Fruit fly (Drosophila melanogaster) whole organism, wandering third instar larva: ENCODE data around the gene CG2233.

Experiments used
- Abd-B ChIP-seq: fragments of >200 bp; optimal IDR thresholded peaks from 2 replicates; lab custom pipeline; 2017; ENCODE audit warnings: missing biosample characterization, missing genetic modification characterization
- CG32264 ChIP-seq: fragments of 200-800 bp; sonication (Bioruptor generic); optimal IDR thresholded peaks from 2 replicates; lab custom pipeline; 2016; ENCODE audit warnings: missing biosample characterization, missing genetic modification characterization
- CrebA ChIP-seq: fragments of 200-800 bp; sonication (Bioruptor generic); optimal IDR thresholded peaks from 2 replicates; lab custom pipeline; 2016; ENCODE audit warnings: missing biosample characterization, mild to moderate bottlenecking, missing genetic modification characterization, borderline replicate concordance
- Dif ChIP-seq: fragments of 200-275, 200-300 bp; sonication (Bioruptor generic); optimal IDR thresholded peaks from 2 replicates; lab custom pipeline; 2018; ENCODE audit warnings: missing biosample characterization, missing genetic modification characterization; ENCODE audit not compliant: partially characterized antibody
- GATAd ChIP-seq: sonication (Bioruptor generic); optimal IDR thresholded peaks from 2 replicates; lab custom pipeline; 2016; ENCODE audit warnings: missing biosample characterization, missing genetic modification characterization
- Hr83 ChIP-seq: fragments of 200-300 bp; sonication (Bioruptor generic); optimal IDR thresholded peaks from 2 replicates; lab custom pipeline; 2016; ENCODE audit warnings: missing biosample characterization, mild to moderate bottlenecking, missing genetic modification characterization, moderate library complexity; ENCODE audit not compliant: poor library complexity, severe bottlenecking
- Jra ChIP-seq: sonication (Bioruptor generic); optimal IDR thresholded peaks from 2 replicates; lab custom pipeline; 2016; ENCODE audit warnings: missing biosample characterization, missing genetic modification characterization
- N ChIP-seq: fragments of >200 bp; optimal IDR thresholded peaks from 2 replicates; lab custom pipeline; 2018; ENCODE audit warnings: missing biosample characterization, missing external identifiers, missing genetic modification characterization
- Rel ChIP-seq, 2 experiments: fragments of 200-800 bp; sonication (Bioruptor generic) in 1 of 2; optimal IDR thresholded peaks; 2 replicates in 1 of 2; 3 replicates in 1 of 2; lab custom pipeline; 2016 to 2019; ENCODE audit warnings: mild to moderate bottlenecking in 2 of 2, missing biosample characterization in 2 of 2, missing genetic modification characterization in 2 of 2, moderate library complexity in 1 of 2
- Sp1 ChIP-seq: fragments of 200-800 bp; sonication (Bioruptor generic); optimal IDR thresholded peaks from 3 replicates; lab custom pipeline; 2019; ENCODE audit warnings: missing biosample characterization, mild to moderate bottlenecking, missing genetic modification characterization, moderate library complexity
- Vsx2 ChIP-seq: fragments of 200-300, 225-300 bp; sonication (Bioruptor generic); optimal IDR thresholded peaks from 2 replicates; lab custom pipeline; 2018; ENCODE audit warnings: missing biosample characterization, missing genetic modification characterization; ENCODE audit not compliant: partially characterized antibody
- br ChIP-seq: fragments of 200-800 bp; sonication (Bioruptor generic); optimal IDR thresholded peaks from 2 replicates; lab custom pipeline; 2016; ENCODE audit warnings: missing biosample characterization, missing genetic modification characterization
- brk ChIP-seq: fragments of 200-800 bp; sonication (Bioruptor generic); optimal IDR thresholded peaks from 2 replicates; lab custom pipeline; 2016; ENCODE audit warnings: missing biosample characterization, mild to moderate bottlenecking, missing genetic modification characterization
- dl ChIP-seq, 2 experiments: fragments of 175-275, 200-275 bp in 1 of 2; fragments of 200-275 bp in 1 of 2; sonication (Bioruptor generic); optimal IDR thresholded peaks; lab custom pipeline; 2018; ENCODE audit warnings: mild to moderate bottlenecking in 2 of 2, missing biosample characterization in 2 of 2, missing genetic modification characterization in 2 of 2, moderate library complexity in 2 of 2; ENCODE audit not compliant: partially characterized antibody in 2 of 2, insufficient read depth in 1 of 2
- dmrt93B ChIP-seq: fragments of 200-800 bp; sonication (Bioruptor generic); optimal IDR thresholded peaks from 2 replicates; lab custom pipeline; 2018; ENCODE audit warnings: missing biosample characterization, mild to moderate bottlenecking, missing genetic modification characterization
- ey ChIP-seq: fragments of 200-800 bp; sonication (Bioruptor generic); optimal IDR thresholded peaks from 2 replicates; lab custom pipeline; 2016; ENCODE audit warnings: missing biosample characterization, missing genetic modification characterization
- foxo ChIP-seq, 2 experiments: fragments of 200-800 bp; sonication (Bioruptor generic); optimal IDR thresholded peaks; 2 replicates in 1 of 2; 3 replicates in 1 of 2; lab custom pipeline; 2016 to 2017; ENCODE audit warnings: missing biosample characterization in 2 of 2, missing genetic modification characterization in 2 of 2
- h ChIP-seq: fragments of 200-800 bp; sonication (Bioruptor generic); optimal IDR thresholded peaks from 3 replicates; lab custom pipeline; 2016; ENCODE audit warnings: missing biosample characterization, mild to moderate bottlenecking, missing genetic modification characterization
- jim ChIP-seq: fragments of 175-275, 200-325 bp; sonication (Bioruptor generic); optimal IDR thresholded peaks from 2 replicates; lab custom pipeline; 2016; ENCODE audit warnings: missing biosample characterization, mild to moderate bottlenecking, missing genetic modification characterization
- lola ChIP-seq: fragments of >200 bp; optimal IDR thresholded peaks from 2 replicates; lab custom pipeline; 2017; ENCODE audit warnings: missing biosample characterization, missing genetic modification characterization
- pan ChIP-seq: fragments of >200 bp; optimal IDR thresholded peaks from 2 replicates; lab custom pipeline; 2017
- psq ChIP-seq: fragments of 200-800 bp; sonication (Bioruptor generic); optimal IDR thresholded peaks from 3 replicates; lab custom pipeline; 2017; ENCODE audit warnings: missing biosample characterization, mild to moderate bottlenecking, missing genetic modification characterization, moderate library complexity
- rgr ChIP-seq: fragments of 200-800 bp; sonication (Bioruptor generic); optimal IDR thresholded peaks from 3 replicates; lab custom pipeline; 2016; ENCODE audit warnings: missing biosample characterization, mild to moderate bottlenecking, missing genetic modification characterization
- sage ChIP-seq: fragments of 200-800 bp; sonication (Bioruptor generic); optimal IDR thresholded peaks from 2 replicates; lab custom pipeline; 2016; ENCODE audit warnings: missing biosample characterization, mild to moderate bottlenecking, missing genetic modification characterization
- sv ChIP-seq: fragments of 200-800 bp; sonication (Bioruptor generic); optimal IDR thresholded peaks from 3 replicates; lab custom pipeline; 2016; ENCODE audit warnings: missing biosample characterization, missing genetic modification characterization
- usp ChIP-seq: fragments of >200 bp; optimal IDR thresholded peaks from 2 replicates; lab custom pipeline; 2017; ENCODE audit warnings: missing biosample characterization, missing genetic modification characterization
- woc ChIP-seq: sonication (Bioruptor generic); optimal IDR thresholded peaks from 2 replicates; lab custom pipeline; 2016; ENCODE audit warnings: missing biosample characterization, mild to moderate bottlenecking, missing genetic modification characterization

The CG2233 gene

DNA sequence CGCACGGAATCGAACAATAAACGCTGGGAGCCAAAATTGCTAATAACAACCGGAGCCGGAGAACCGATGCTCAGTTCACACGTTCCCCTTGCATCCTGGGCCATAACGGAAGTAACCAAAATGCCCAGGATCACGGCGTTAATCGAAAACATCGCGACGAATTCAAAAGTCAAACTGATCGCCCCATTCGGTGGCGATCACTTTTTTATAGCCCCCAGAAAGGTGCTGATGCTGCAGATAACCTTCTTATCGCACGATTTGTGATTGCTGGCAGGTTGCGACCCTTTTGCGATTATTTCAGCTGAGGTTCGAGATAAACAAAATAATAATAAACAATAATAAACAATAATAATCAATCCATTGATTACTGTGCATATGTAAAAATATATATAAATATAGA lies at the start of gene CG2233:
Gene CG2233 (minus strand): TSS at position 184 of the 400 bp plus-strand sequence.
- TF ChIP-seq dl (GFP tag; optimal IDR thresholded peaks at IDR 0.05; lab: Kevin White, UChicago; ENCODE audit: insufficient read depth in 1 of 2, partially characterized antibody in 2 of 2) (no peak), Rel (GFP tag; optimal IDR thresholded peaks at IDR 0.05; lab: Kevin White, UChicago) (no peak), Rel (tag; optimal IDR thresholded peaks at IDR 0.05; lab: Kevin White, UChicago) (peak; percentile 5)

DNA sequence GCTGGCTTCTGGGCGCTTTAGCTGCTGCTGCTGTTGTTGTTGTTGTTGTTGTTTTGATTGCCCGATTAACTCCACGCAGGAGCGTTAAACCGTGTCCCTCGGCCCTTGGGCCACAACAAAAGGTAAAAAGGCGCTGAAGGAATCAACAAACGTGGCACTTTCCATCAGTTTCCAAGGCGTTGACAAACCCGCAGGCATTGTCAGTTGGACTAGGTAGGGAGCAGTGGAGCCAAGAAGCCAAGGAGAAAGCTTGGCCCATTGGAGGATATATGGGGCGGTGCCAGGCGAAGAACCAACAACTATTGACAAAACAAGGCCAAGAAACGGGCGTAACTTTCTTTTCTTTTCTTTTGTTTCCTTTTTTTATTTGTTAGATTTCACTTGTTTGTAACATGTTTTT lies 49.8 kb upstream of the CG2233 start, which contains the start of gene CG2256:
Gene CG2256 (minus strand): TSS at position 101 of the 400 bp plus-strand sequence.
- no peak for TF ChIP-seq CG32264
- TF ChIP-seq Dif (GFP tag; lab: Kevin White, UChicago): no peak
- no peak for TF ChIP-seq rgr (GFP tag; lab: Kevin White, UChicago)
- TF ChIP-seq Abd-B (GFP tag; lab: Kevin White, UChicago): no peak
- TF ChIP-seq sage (GFP tag; lab: Kevin White, UChicago): no peak
- no peak for TF ChIP-seq GATAd
- no peak for TF ChIP-seq foxo (GFP tag; optimal IDR thresholded peaks at IDR 0.05; lab: Kevin White, UChicago)
- TF ChIP-seq, all 38 proteins: peak for 0

DNA sequence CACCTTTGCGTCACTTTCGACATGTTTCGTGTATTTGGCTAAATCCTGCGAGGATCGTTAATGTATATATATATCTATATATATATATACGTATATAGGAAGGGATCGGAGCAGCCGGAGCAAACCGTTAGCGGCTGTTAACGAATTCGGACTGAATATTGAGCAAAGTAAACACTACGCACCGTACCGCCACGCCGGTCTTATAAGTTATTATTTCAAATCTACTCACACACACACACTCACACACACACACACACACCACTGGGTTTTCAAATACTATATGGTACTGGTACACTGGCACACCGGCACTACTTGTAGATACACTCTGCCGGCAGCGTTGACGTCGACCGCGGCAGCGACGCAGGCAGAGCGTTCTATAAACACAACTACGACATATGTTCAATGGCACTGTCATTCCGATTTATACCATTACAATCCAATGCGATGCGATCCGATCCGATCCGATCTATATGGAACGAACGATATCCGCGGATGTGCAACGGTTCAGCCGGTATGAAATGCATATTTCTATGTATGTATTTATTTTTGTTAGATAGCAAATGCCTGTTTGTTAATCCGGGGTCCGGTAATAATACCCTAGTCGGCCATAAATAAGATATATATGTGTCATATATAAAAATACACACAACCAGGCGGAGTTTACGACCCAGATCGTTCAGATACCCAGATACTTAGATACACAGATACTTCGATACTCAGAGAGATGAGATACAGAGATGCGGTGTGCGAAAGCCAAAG lies 44.3 kb upstream of the CG2233 start, which contains the start of gene Ldsdh1:
Gene Ldsdh1 (minus strand): TSS at position 179 of the 759 bp plus-strand sequence.
- TF ChIP-seq CG32264 (no peak), h (GFP tag; lab: Kevin White, UChicago) (no peak), Dif (GFP tag; lab: Kevin White, UChicago) (no peak), dl (GFP tag; optimal IDR thresholded peaks at IDR 0.05; lab: Kevin White, UChicago; ENCODE audit: insufficient read depth in 1 of 2, partially characterized antibody in 2 of 2) (no peak), Hr83 (GFP tag; lab: Kevin White, UChicago) (no peak), Jra (GFP tag; lab: Kevin White, UChicago) (no peak), foxo (GFP tag; optimal IDR thresholded peaks at IDR 0.05; lab: Kevin White, UChicago) (no peak), sv (GFP tag; lab: Kevin White, UChicago) (no peak), Sp1 (GFP tag; lab: Kevin White, UChicago) (no peak), pan (lab: Kevin White, UChicago) (no peak), woc (GFP tag; lab: Kevin White, UChicago) (no peak)

DNA sequence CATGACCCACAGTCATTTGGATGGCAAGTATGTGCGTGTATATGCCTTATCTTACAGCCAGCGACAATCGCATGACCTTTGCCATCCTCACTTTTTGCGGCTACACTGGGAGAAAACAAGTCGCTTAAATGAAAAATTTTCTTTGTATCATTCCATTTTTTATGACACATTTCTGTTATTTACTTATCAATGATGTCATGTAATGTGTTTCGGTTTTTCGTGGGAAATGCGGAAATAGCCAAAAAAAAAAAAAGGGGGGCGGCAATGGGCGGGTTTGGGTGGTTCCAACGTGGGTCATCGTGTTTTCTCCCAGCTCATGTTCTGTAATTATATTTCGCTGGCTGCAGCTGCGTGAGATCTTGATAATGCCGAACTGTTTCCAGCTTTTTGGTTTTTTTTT lies 42.9 kb upstream of the CG2233 start:
- peak; percentile 0 for TF ChIP-seq h (GFP tag; lab: Kevin White, UChicago)
- no peak for TF ChIP-seq jim
- TF ChIP-seq foxo (GFP tag; optimal IDR thresholded peaks at IDR 0.05; lab: Kevin White, UChicago): peak in 1 of 2 experiments; percentile 30
- TF ChIP-seq usp (GFP tag; lab: Kevin White, UChicago): no peak
- peak; percentile 8 for TF ChIP-seq psq (GFP tag; lab: Kevin White, UChicago)

DNA sequence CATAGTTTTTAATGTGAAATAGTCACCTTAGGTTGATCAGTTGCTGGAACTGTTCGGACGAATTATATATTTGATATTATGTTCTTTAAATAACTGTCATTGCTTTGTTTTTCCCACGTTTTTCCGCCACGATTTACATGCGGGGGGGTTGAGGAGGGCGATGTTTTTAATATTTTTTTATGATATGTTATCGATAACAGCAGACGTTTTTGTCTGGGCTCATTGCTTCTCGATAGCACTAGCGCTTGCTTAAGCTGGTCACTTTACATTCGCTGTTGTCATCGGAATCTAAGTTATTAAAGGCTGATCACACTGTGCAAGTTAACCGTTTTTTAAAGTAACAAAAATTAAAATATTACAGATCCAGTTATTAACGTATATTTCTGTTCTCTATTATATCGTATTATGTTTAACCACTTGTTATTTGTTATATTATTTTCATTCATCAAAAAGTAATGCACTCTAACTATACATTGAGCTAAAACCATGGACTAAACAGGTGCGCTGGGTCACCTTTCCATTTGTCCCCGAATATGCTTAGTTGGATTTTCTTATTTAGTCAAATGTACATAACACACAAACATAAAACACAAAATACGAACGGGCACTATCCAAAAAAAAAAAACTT lies 38.1 kb upstream of the CG2233 start, which contains the start of the genes Upf2 and CG1571:
Gene Upf2 (minus strand): TSS at position 167 of the 628 bp plus-strand sequence.
Gene CG1571 (plus strand): TSS at position 578 of the 628 bp plus-strand sequence.
- TF ChIP-seq br (no peak), CrebA (GFP tag; lab: Kevin White, UChicago) (no peak), brk (GFP tag; lab: Kevin White, UChicago) (no peak), ey (no peak), dl (GFP tag; optimal IDR thresholded peaks at IDR 0.05; lab: Kevin White, UChicago; ENCODE audit: insufficient read depth in 1 of 2, partially characterized antibody in 2 of 2) (no peak), lola (no peak), Dif (GFP tag; lab: Kevin White, UChicago) (no peak), N (GFP tag; lab: Kevin White, UChicago) (no peak), dmrt93B (GFP tag; lab: Kevin White, UChicago) (no peak), sv (GFP tag; lab: Kevin White, UChicago) (no peak), Vsx2 (GFP tag; lab: Kevin White, UChicago) (no peak), Sp1 (GFP tag; lab: Kevin White, UChicago) (no peak)
- TF ChIP-seq, all 38 proteins: peak for 0
